Worm (Caenorhabditis elegans) whole organism, late embryonic: ENCODE measurements around the gene C35D10.7.

Experiments used
- C08G9.2 ChIP-seq: sonication (generic microtip); optimal IDR thresholded peaks from 2 replicates; lab custom pipeline; 2016; ENCODE audit warnings: mild to moderate bottlenecking, missing genetic modification characterization, moderate library complexity, missing compliant biosample characterization
- C38D4.7 ChIP-seq: fragments of 200-800 bp; sonication (Bioruptor generic); optimal IDR thresholded peaks from 2 replicates; lab custom pipeline; 2018; ENCODE audit warnings: mild to moderate bottlenecking, missing genetic modification characterization, moderate library complexity, missing compliant biosample characterization
- F13H6.1 ChIP-seq: sonication (generic microtip); optimal IDR thresholded peaks from 2 replicates; lab custom pipeline; 2016; ENCODE audit warnings: missing genetic modification characterization, missing compliant biosample characterization
- K02D7.2 ChIP-seq: sonication (generic microtip); optimal IDR thresholded peaks from 2 replicates; lab custom pipeline; 2017; ENCODE audit warnings: mild to moderate bottlenecking, missing genetic modification characterization, missing compliant biosample characterization
- T23F11.4 ChIP-seq: fragments of 200-800 bp; sonication (Bioruptor generic); optimal IDR thresholded peaks from 2 replicates; lab custom pipeline; 2018; ENCODE audit warnings: mild to moderate bottlenecking, missing genetic modification characterization, missing compliant biosample characterization
- ahr-1 ChIP-seq: sonication (generic microtip); optimal IDR thresholded peaks from 2 replicates; lab custom pipeline; 2016; ENCODE audit warnings: missing genetic modification characterization, missing compliant biosample characterization
- ama-1 ChIP-seq: fragments of 150-350 bp; optimal IDR thresholded peaks from 2 replicates; lab custom pipeline; 2014
- ceh-14 ChIP-seq: sonication (generic microtip); optimal IDR thresholded peaks from 2 replicates; lab custom pipeline; 2016; ENCODE audit warnings: missing genotype, missing genetic modification characterization, missing compliant biosample characterization
- ceh-22 ChIP-seq: sonication (generic microtip); optimal IDR thresholded peaks from 2 replicates; lab custom pipeline; 2017; ENCODE audit warnings: missing biosample characterization, missing genetic modification characterization
- ceh-24 ChIP-seq: sonication (generic microtip); optimal IDR thresholded peaks from 2 replicates; lab custom pipeline; 2016; ENCODE audit warnings: mild to moderate bottlenecking, missing genetic modification characterization, missing compliant biosample characterization
- ceh-30 ChIP-seq: fragments of 150-350 bp; optimal IDR thresholded peaks from 2 replicates; lab custom pipeline; 2014; ENCODE audit warnings: missing biosample characterization, missing genetic modification characterization
- ceh-31 ChIP-seq: sonication (generic microtip); optimal IDR thresholded peaks from 2 replicates; lab custom pipeline; 2016; ENCODE audit warnings: missing genetic modification characterization, missing compliant biosample characterization
- ceh-34 ChIP-seq: sonication (generic microtip); optimal IDR thresholded peaks from 2 replicates; lab custom pipeline; 2016; ENCODE audit warnings: mild to moderate bottlenecking, missing genetic modification characterization, missing compliant biosample characterization
- ceh-45 ChIP-seq: fragments of 200-800 bp; sonication (Bioruptor generic); IDR thresholded peaks from 2 replicates; pipeline ENCODE4 v1.3.6; 2022; ENCODE audit warnings: missing genetic modification reagents, missing genetic modification characterization, missing compliant biosample characterization
- ceh-48 ChIP-seq: sonication (generic microtip); optimal IDR thresholded peaks from 2 replicates; lab custom pipeline; 2016; ENCODE audit warnings: missing genetic modification characterization, inconsistent platforms, missing compliant biosample characterization
- ceh-9 ChIP-seq: sonication (generic microtip); optimal IDR thresholded peaks from 2 replicates; lab custom pipeline; 2016; ENCODE audit warnings: mild to moderate bottlenecking, missing genetic modification characterization, inconsistent platforms, missing compliant biosample characterization
- che-1 ChIP-seq: sonication (generic microtip); optimal IDR thresholded peaks from 2 replicates; lab custom pipeline; 2016; ENCODE audit warnings: mild to moderate bottlenecking, missing genetic modification characterization, missing compliant biosample characterization
- dmd-4 ChIP-seq: sonication (generic microtip); optimal IDR thresholded peaks from 2 replicates; lab custom pipeline; 2016; ENCODE audit warnings: borderline replicate concordance, missing genetic modification characterization, missing compliant biosample characterization
- elt-2 ChIP-seq: sonication (generic microtip); optimal IDR thresholded peaks from 2 replicates; lab custom pipeline; 2016; ENCODE audit warnings: missing genetic modification reagents, missing genetic modification characterization, missing compliant biosample characterization
- elt-4 ChIP-seq: sonication (generic microtip); optimal IDR thresholded peaks from 2 replicates; lab custom pipeline; 2016; ENCODE audit warnings: missing genetic modification characterization, missing compliant biosample characterization
- ets-4 ChIP-seq: sonication (generic microtip); optimal IDR thresholded peaks from 2 replicates; lab custom pipeline; 2016; ENCODE audit warnings: missing genetic modification characterization, missing compliant biosample characterization
- eyg-1 ChIP-seq: sonication (generic microtip); optimal IDR thresholded peaks from 2 replicates; lab custom pipeline; 2016; ENCODE audit warnings: missing genotype, missing genetic modification characterization, missing compliant biosample characterization
- fax-1 ChIP-seq: sonication (generic microtip); optimal IDR thresholded peaks from 2 replicates; lab custom pipeline; 2016; ENCODE audit warnings: missing genotype, missing genetic modification characterization, missing compliant biosample characterization
- fkh-10 ChIP-seq: fragments of 150-350 bp; optimal IDR thresholded peaks from 2 replicates; lab custom pipeline; 2014; ENCODE audit warnings: missing biosample characterization, missing genetic modification reagents, missing genetic modification characterization
- fkh-6 ChIP-seq: sonication (generic microtip); optimal IDR thresholded peaks from 2 replicates; lab custom pipeline; 2016; ENCODE audit warnings: missing genetic modification characterization, missing compliant biosample characterization
- gmeb-2 ChIP-seq: sonication (generic microtip); optimal IDR thresholded peaks from 2 replicates; lab custom pipeline; 2016; ENCODE audit warnings: missing genetic modification characterization, inconsistent platforms, missing compliant biosample characterization
- hlh-30 ChIP-seq: sonication (generic microtip); optimal IDR thresholded peaks from 2 replicates; lab custom pipeline; 2017; ENCODE audit warnings: antibody characterized with exemption, missing genetic modification characterization, missing compliant biosample characterization; ENCODE audit not compliant: insufficient read depth
- hlh-6 ChIP-seq: sonication (generic microtip); optimal IDR thresholded peaks from 2 replicates; lab custom pipeline; 2016; ENCODE audit warnings: missing genotype, missing genetic modification characterization, missing compliant biosample characterization
- hlh-8 ChIP-seq: sonication (generic microtip); optimal IDR thresholded peaks from 2 replicates; lab custom pipeline; 2016; ENCODE audit warnings: missing genotype, missing genetic modification characterization, missing compliant biosample characterization
- lin-11 ChIP-seq: fragments of 200-800 bp; sonication (Bioruptor generic); optimal IDR thresholded peaks from 2 replicates; lab custom pipeline; 2018; ENCODE audit warnings: mild to moderate bottlenecking, missing genetic modification characterization, missing compliant biosample characterization
- nfya-1 ChIP-seq: sonication (generic microtip); optimal IDR thresholded peaks from 2 replicates; lab custom pipeline; 2017; ENCODE audit warnings: missing genetic modification characterization, mild to moderate bottlenecking, missing compliant biosample characterization, antibody characterized with exemption, moderate library complexity
- nhr-11 ChIP-seq: fragments of 150-350 bp; optimal IDR thresholded peaks from 2 replicates; lab custom pipeline; 2014; ENCODE audit warnings: missing biosample characterization, missing genetic modification characterization
- nhr-232 ChIP-seq: sonication (generic microtip); optimal IDR thresholded peaks from 2 replicates; lab custom pipeline; 2016; ENCODE audit warnings: missing genetic modification characterization, missing compliant biosample characterization
- npax-4 ChIP-seq: sonication (generic microtip); optimal IDR thresholded peaks from 2 replicates; lab custom pipeline; 2016; ENCODE audit warnings: missing genetic modification characterization, missing compliant biosample characterization
- odd-2 ChIP-seq: sonication (generic microtip); optimal IDR thresholded peaks from 2 replicates; lab custom pipeline; 2017; ENCODE audit warnings: antibody characterized with exemption, mild to moderate bottlenecking, missing genetic modification characterization, missing compliant biosample characterization
- pag-3 ChIP-seq: sonication (generic microtip); optimal IDR thresholded peaks from 2 replicates; lab custom pipeline; 2016; ENCODE audit warnings: missing compliant biosample characterization, missing genetic modification characterization, borderline replicate concordance
- pat-9 ChIP-seq: fragments of 200-800 bp; sonication (Bioruptor generic); optimal IDR thresholded peaks from 2 replicates; lab custom pipeline; 2018; ENCODE audit warnings: mild to moderate bottlenecking, missing genetic modification characterization, moderate library complexity, missing compliant biosample characterization
- pax-1 ChIP-seq: fragments of 150-350 bp; optimal IDR thresholded peaks from 2 replicates; lab custom pipeline; 2014; ENCODE audit warnings: missing biosample characterization, missing genetic modification characterization
- pha-2 ChIP-seq: sonication (generic microtip); optimal IDR thresholded peaks from 2 replicates; lab custom pipeline; 2017; ENCODE audit warnings: mild to moderate bottlenecking, missing genetic modification characterization, missing compliant biosample characterization
- pha-4 ChIP-seq: fragments of 150-350 bp; optimal IDR thresholded peaks from 2 replicates; lab custom pipeline; 2018; ENCODE audit warnings: missing biosample characterization, missing genetic modification reagents, missing genetic modification characterization
- pros-1 ChIP-seq: fragments of 150-350 bp; optimal IDR thresholded peaks from 2 replicates; lab custom pipeline; 2014; ENCODE audit warnings: missing biosample characterization, missing genetic modification reagents, missing genetic modification characterization
- sox-2 ChIP-seq: fragments of 200-800 bp; sonication (Bioruptor generic); IDR thresholded peaks from 2 replicates; pipeline ENCODE4 v1.3.6; 2022; ENCODE audit warnings: missing genetic modification reagents, missing genetic modification characterization, missing compliant biosample characterization
- sox-4 ChIP-seq: sonication (generic microtip); optimal IDR thresholded peaks from 2 replicates; lab custom pipeline; 2017; ENCODE audit warnings: mild to moderate bottlenecking, missing genetic modification characterization, inconsistent platforms, missing compliant biosample characterization
- syd-9 ChIP-seq: sonication (generic microtip); optimal IDR thresholded peaks from 2 replicates; lab custom pipeline; 2016; ENCODE audit warnings: mild to moderate bottlenecking, missing genetic modification characterization, moderate library complexity, missing compliant biosample characterization
- tbx-2 ChIP-seq: sonication (generic microtip); optimal IDR thresholded peaks from 2 replicates; lab custom pipeline; 2016; ENCODE audit warnings: missing genetic modification characterization, missing compliant biosample characterization
- tbx-7 ChIP-seq: sonication (generic microtip); optimal IDR thresholded peaks from 2 replicates; lab custom pipeline; 2016; ENCODE audit warnings: missing genotype, missing genetic modification characterization, missing compliant biosample characterization
- unc-3 ChIP-seq, 2 experiments: fragments of 200-800 bp in 1 of 2; sonication (Bioruptor generic) in 1 of 2; sonication (generic microtip) in 1 of 2; conservative IDR thresholded peaks in 1 of 2; optimal IDR thresholded peaks in 1 of 2; 2 replicates each; pipeline versions ENCODE4 v1.3.6 to Lab custom; 2016 to 2022; ENCODE audit warnings: missing compliant biosample characterization in 2 of 2, missing genetic modification characterization in 2 of 2, missing genetic modification reagents in 1 of 2
- unc-42 ChIP-seq: sonication (generic microtip); optimal IDR thresholded peaks from 2 replicates; lab custom pipeline; 2016; ENCODE audit warnings: missing genotype, missing genetic modification characterization, missing compliant biosample characterization
- unc-55 ChIP-seq: sonication (generic microtip); optimal IDR thresholded peaks from 2 replicates; lab custom pipeline; 2017; ENCODE audit warnings: missing biosample characterization, missing genetic modification reagents, missing genetic modification characterization
- unc-86 ChIP-seq: sonication (generic microtip); optimal IDR thresholded peaks from 2 replicates; lab custom pipeline; 2016; ENCODE audit warnings: missing genetic modification characterization, missing compliant biosample characterization
- zip-5 ChIP-seq: sonication (generic microtip); optimal IDR thresholded peaks from 2 replicates; lab custom pipeline; 2016; ENCODE audit warnings: missing genetic modification characterization, missing compliant biosample characterization

C35D10.7 gene

ce11 chrIII:4903784-4904183 lies 47.8 kb downstream of the C35D10.7 start, which contains the start of gene kbp-2:
TSS of gene kbp-2 (minus strand) at chrIII:4903884.
- TF ChIP-seq hlh-8 (tag; lab: Kevin White, UChicago), result no peak
- no peak for TF ChIP-seq C38D4.7
- no peak for TF ChIP-seq lin-11 (tag; lab: Kevin White, UChicago)
- no peak for TF ChIP-seq C08G9.2 (tag; lab: Kevin White, UChicago)
- no peak for TF ChIP-seq ets-4 (tag; lab: Kevin White, UChicago)
- no peak for TF ChIP-seq pag-3 (tag; lab: Kevin White, UChicago)
- TF ChIP-seq ceh-9, result no peak
- TF ChIP-seq odd-2 (tag; lab: Kevin White, UChicago), result no peak
- no peak for TF ChIP-seq fkh-6
- no peak for TF ChIP-seq nhr-232 (tag; lab: Kevin White, UChicago)

ce11 chrIII:4905405-4905804 lies 49.4 kb downstream of the C35D10.7 start, which contains the start of gene F26F4.8:
TSS of gene F26F4.8 (minus strand) at chrIII:4905473.
- TF ChIP-seq dmd-4 (tag; lab: Kevin White, UChicago), result no peak
- no peak for TF ChIP-seq odd-2 (tag; lab: Kevin White, UChicago)
- TF ChIP-seq pat-9 (tag; lab: Kevin White, UChicago), result no peak
- no peak for TF ChIP-seq npax-4 (tag; lab: Kevin White, UChicago)
- TF ChIP-seq unc-86, result peak; percentile 10
- no peak for TF ChIP-seq T23F11.4
- no peak for TF ChIP-seq syd-9 (tag; lab: Kevin White, UChicago)
- TF ChIP-seq ceh-48 (tag; lab: Kevin White, UChicago), result no peak
- TF ChIP-seq ceh-31 (tag; lab: Kevin White, UChicago), result peak; percentile 92
- TF ChIP-seq elt-2 (tag; lab: Kevin White, UChicago), result peak; percentile 62
- no peak for TF ChIP-seq elt-4 (tag; lab: Kevin White, UChicago)
- no peak for TF ChIP-seq hlh-30 (tag; lab: Kevin White, UChicago)
- no peak for TF ChIP-seq pros-1 (tag; lab: Kevin White, UChicago)
- no peak for TF ChIP-seq ama-1 (lab: Kevin White, UChicago)
- TF ChIP-seq ceh-24 (tag; lab: Kevin White, UChicago), result no peak
- TF ChIP-seq ceh-34 (tag; lab: Kevin White, UChicago), result peak; percentile 15
- no peak for TF ChIP-seq nfya-1 (tag; lab: Kevin White, UChicago)
- peak; percentile 88 for TF ChIP-seq ets-4 (tag; lab: Kevin White, UChicago)
- no peak for TF ChIP-seq nhr-11 (tag; lab: Kevin White, UChicago)
- no peak for TF ChIP-seq che-1
- TF ChIP-seq nhr-232 (tag; lab: Kevin White, UChicago), result no peak
- TF ChIP-seq C08G9.2 (tag; lab: Kevin White, UChicago), result peak; percentile 90
- no peak for TF ChIP-seq unc-55 (GFP tag; lab: Kevin White, UChicago)
- TF ChIP-seq sox-2, result no peak
- peak; percentile 20 for TF ChIP-seq unc-42 (tag; lab: Kevin White, UChicago)
- TF ChIP-seq fkh-6, result peak; percentile 40
- TF ChIP-seq ceh-22 (tag; lab: Kevin White, UChicago), result no peak
- TF ChIP-seq unc-3 (GFP tag; conservative IDR thresholded peaks at IDR 0.05; lab: Robert Waterston, UW), result no peak
- TF ChIP-seq unc-3 (tag; optimal IDR thresholded peaks at IDR 0.05; lab: Kevin White, UChicago), result no peak
- TF ChIP-seq hlh-6 (tag; lab: Kevin White, UChicago), result no peak
- TF ChIP-seq eyg-1 (tag; lab: Kevin White, UChicago), result peak; percentile 7
- TF ChIP-seq K02D7.2, result no peak
- TF ChIP-seq ceh-30, result no peak
- peak; percentile 51 for TF ChIP-seq fax-1 (tag; lab: Kevin White, UChicago)
- no peak for TF ChIP-seq pax-1 (tag; lab: Kevin White, UChicago)
- no peak for TF ChIP-seq sox-4 (tag; lab: Kevin White, UChicago)
- TF ChIP-seq F13H6.1 (tag; lab: Kevin White, UChicago), result peak; percentile 37
- TF ChIP-seq pha-4 (tag; lab: Kevin White, UChicago), result no peak
- TF ChIP-seq ceh-45 (GFP tag; lab: Robert Waterston, UW), result no peak
- TF ChIP-seq C38D4.7, result no peak
- TF ChIP-seq ceh-14 (tag; lab: Kevin White, UChicago), result peak; percentile 14
- TF ChIP-seq ahr-1, result peak; percentile 24
- TF ChIP-seq pha-2 (tag; lab: Kevin White, UChicago), result no peak
- TF ChIP-seq tbx-7 (tag; lab: Kevin White, UChicago), result peak; percentile 85
- peak; percentile 85 for TF ChIP-seq tbx-2 (tag; lab: Kevin White, UChicago)
- TF ChIP-seq fkh-10 (GFP tag; lab: Kevin White, UChicago), result no peak
- peak; percentile 75 for TF ChIP-seq zip-5 (tag; lab: Kevin White, UChicago)
- no peak for TF ChIP-seq gmeb-2 (tag; lab: Kevin White, UChicago)
